Worm (Caenorhabditis elegans): Measurements from ENCODE around the gene Y62H9A.7.

Y62H9A.7 gene

DNA sequence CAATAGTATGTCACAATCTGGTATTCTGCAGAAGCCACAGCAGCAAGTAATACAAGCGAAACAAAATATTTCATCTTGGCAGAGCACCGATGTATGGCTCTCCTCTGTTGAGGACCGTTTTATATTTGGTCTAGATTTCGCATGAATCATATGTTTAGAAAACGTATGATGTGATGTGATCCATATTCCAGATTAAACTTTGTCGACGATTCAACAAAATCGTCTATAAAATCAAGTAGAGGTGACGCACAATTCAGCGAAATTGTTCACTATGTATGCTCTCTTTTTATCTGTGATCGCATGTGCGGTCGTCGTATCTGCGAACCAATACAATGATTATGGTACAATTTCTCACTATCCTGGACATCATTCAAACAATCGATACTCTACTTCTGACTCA, 5.6 kb downstream of the Y62H9A.7 start, which contains the start of the genes Y62H9A.3 and Y62H9A.4:
Y62H9A.3 (minus strand) TSS at position 101 of the 400 bp plus-strand sequence.
Y62H9A.4 (plus strand) TSS at position 256 of the 400 bp plus-strand sequence.
- TF ChIP-seq ces-1 (GFP tag; optimal IDR thresholded peaks at IDR 0.05) (no peak), M03D4.4 (tag; optimal IDR thresholded peaks at IDR 0.05) (no peak), tbx-8 (GFP tag; optimal IDR thresholded peaks at IDR 0.05) (no peak), lin-32 (GFP tag; optimal IDR thresholded peaks at IDR 0.05) (no peak), ham-2 (GFP tag; optimal IDR thresholded peaks at IDR 0.05) (no peak), elt-3 (tag; optimal IDR thresholded peaks at IDR 0.05) (no peak), lin-13 (tag; optimal IDR thresholded peaks at IDR 0.05) (no peak)

DNA sequence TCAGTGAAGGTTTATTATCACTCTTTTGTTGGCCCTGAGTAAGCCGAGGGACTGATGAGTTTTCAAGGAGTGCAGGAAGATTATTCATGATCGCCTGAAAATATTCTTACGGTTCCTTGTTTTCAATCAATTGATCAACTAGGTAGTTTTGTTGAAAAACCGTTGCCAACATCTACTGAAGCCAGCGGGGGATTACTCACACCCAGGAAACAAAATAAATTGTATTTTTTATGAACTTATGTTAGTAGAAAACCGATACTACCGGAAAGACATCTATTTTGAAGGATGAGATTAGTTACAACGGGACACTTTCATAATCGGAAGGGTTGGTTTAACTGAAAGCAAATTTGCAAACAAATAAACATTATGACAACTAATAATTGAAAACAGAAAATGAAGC, 7.4 kb downstream of the Y62H9A.7 start, which contains the start of gene Y62H9A.2:
Y62H9A.2 (minus strand) TSS at position 101 of the 400 bp plus-strand sequence.
- no peak for TF ChIP-seq unc-62 (GFP tag; optimal IDR thresholded peaks at IDR 0.05)
- TF ChIP-seq ztf-11 (tag; optimal IDR thresholded peaks at IDR 0.05) = no peak
- no peak for TF ChIP-seq blmp-1 (tag; optimal IDR thresholded peaks at IDR 0.05)
- TF ChIP-seq nhr-2 (tag; optimal IDR thresholded peaks at IDR 0.05) = no peak
- TF ChIP-seq mab-5 (tag; optimal IDR thresholded peaks at IDR 0.05) = no peak

ce11 chrX:11875260-11875659, 10.2 kb downstream of the Y62H9A.7 start, which contains the start of gene Y62H9A.1:
TSS of gene Y62H9A.1 (plus strand) at chrX:11875541.
- TF ChIP-seq ztf-11 (tag; optimal IDR thresholded peaks at IDR 0.05) = no peak
- TF ChIP-seq lin-32 (GFP tag; optimal IDR thresholded peaks at IDR 0.05) = no peak
- no peak for TF ChIP-seq unc-120 (tag; optimal IDR thresholded peaks at IDR 0.05; ENCODE audit: poor library complexity, severe bottlenecking)
- no peak for TF ChIP-seq mab-5 (tag; optimal IDR thresholded peaks at IDR 0.05)
- TF ChIP-seq unc-39 (tag; optimal IDR thresholded peaks at IDR 0.05) = no peak
- no peak for TF ChIP-seq mls-2 (tag; optimal IDR thresholded peaks at IDR 0.05)
- TF ChIP-seq sptf-1 (tag; optimal IDR thresholded peaks at IDR 0.05) = no peak
- no peak for TF ChIP-seq mep-1 (tag; optimal IDR thresholded peaks at IDR 0.05)
- TF ChIP-seq tbx-8 (GFP tag; optimal IDR thresholded peaks at IDR 0.05) = no peak
- TF ChIP-seq hlh-1 (tag; optimal IDR thresholded peaks at IDR 0.05) = no peak
- no peak for TF ChIP-seq zip-8 (tag; optimal IDR thresholded peaks at IDR 0.05)
- no peak for TF ChIP-seq lin-13 (tag; optimal IDR thresholded peaks at IDR 0.05)
- TF ChIP-seq elt-1 (tag; optimal IDR thresholded peaks at IDR 0.05; ENCODE audit: borderline replicate concordance, insufficient read depth) = no peak
- TF ChIP-seq sem-2 (GFP tag; optimal IDR thresholded peaks at IDR 0.05) = no peak
- no peak for TF ChIP-seq unc-62 (GFP tag; optimal IDR thresholded peaks at IDR 0.05)
- TF ChIP-seq ceh-83 (GFP tag; optimal IDR thresholded peaks at IDR 0.05) = no peak
- TF ChIP-seq snpc-4 (tag; optimal IDR thresholded peaks at IDR 0.05) = no peak
- no peak for TF ChIP-seq ceh-43 (GFP tag; optimal IDR thresholded peaks at IDR 0.05)
- TF ChIP-seq nhr-76 (tag; optimal IDR thresholded peaks at IDR 0.05) = no peak

ce11 chrX:11872210-11872609, 13.3 kb downstream of the Y62H9A.7 start:
- no peak for TF ChIP-seq nhr-237 (tag; optimal IDR thresholded peaks at IDR 0.05)
- peak; percentile 4 for TF ChIP-seq ceh-83 (GFP tag; optimal IDR thresholded peaks at IDR 0.05)

DNA sequence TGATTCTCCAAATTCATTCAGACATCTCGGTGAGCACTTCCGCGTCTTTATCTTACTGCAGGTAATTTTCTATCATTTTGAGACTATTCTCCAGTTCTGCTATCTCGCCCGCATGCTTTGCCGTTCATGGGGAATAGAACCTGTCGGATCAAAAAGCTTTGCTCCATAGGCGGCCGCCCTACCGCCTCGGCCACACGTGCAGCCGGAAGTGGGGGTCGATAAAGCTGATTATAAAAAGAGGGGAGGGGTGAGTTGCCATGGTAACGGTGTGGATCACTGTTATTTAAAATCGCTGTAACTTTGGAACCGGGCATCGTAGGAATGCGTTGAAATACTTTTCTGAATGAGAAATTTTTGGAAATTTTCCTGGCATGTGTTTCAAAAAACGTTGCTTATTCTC, 15.1 kb downstream of the Y62H9A.7 start:
- TF ChIP-seq cnd-1 (tag; optimal IDR thresholded peaks at IDR 0.05) (no peak), nhr-76 (tag; optimal IDR thresholded peaks at IDR 0.05) (no peak), nhr-28 (tag; optimal IDR thresholded peaks at IDR 0.05) (no peak), mab-5 (tag; optimal IDR thresholded peaks at IDR 0.05) (no peak), ces-1 (GFP tag; optimal IDR thresholded peaks at IDR 0.05) (no peak), ham-2 (GFP tag; optimal IDR thresholded peaks at IDR 0.05) (no peak), nhr-12 (tag; optimal IDR thresholded peaks at IDR 0.05) (no peak), tbx-8 (GFP tag; optimal IDR thresholded peaks at IDR 0.05) (no peak), lin-32 (GFP tag; optimal IDR thresholded peaks at IDR 0.05) (no peak), bed-3 (GFP tag; optimal IDR thresholded peaks at IDR 0.05) (no peak), ceh-39 (tag; optimal IDR thresholded peaks at IDR 0.05) (no peak), hlh-1 (tag; optimal IDR thresholded peaks at IDR 0.05) (no peak), sptf-1 (tag; optimal IDR thresholded peaks at IDR 0.05) (no peak), elt-1 (tag; optimal IDR thresholded peaks at IDR 0.05; ENCODE audit: borderline replicate concordance, insufficient read depth) (no peak), unc-39 (tag; optimal IDR thresholded peaks at IDR 0.05) (no peak), mls-2 (tag; optimal IDR thresholded peaks at IDR 0.05) (no peak), lsy-2 (tag; optimal IDR thresholded peaks at IDR 0.05) (no peak), ztf-11 (tag; optimal IDR thresholded peaks at IDR 0.05) (no peak)

All from whole organism, mixed stage, embryonic.